Worm (Caenorhabditis elegans) whole organism, L3 larva: ENCODE measurements around the gene C13B4.1.

ENCODE experiments used
- aly-2 ChIP-seq: fragments of 150-350 bp; optimal IDR thresholded peaks from 2 replicates; lab custom pipeline; 2014; ENCODE audit warnings: missing biosample characterization, missing genetic modification characterization
- lin-39 ChIP-seq: fragments of 150-350 bp; optimal IDR thresholded peaks from 2 replicates; lab custom pipeline; 2018; ENCODE audit warnings: missing biosample characterization, missing genetic modification reagents, missing genetic modification characterization
- zag-1 ChIP-seq: fragments of 150-350 bp; optimal IDR thresholded peaks from 2 replicates; lab custom pipeline; 2014; ENCODE audit warnings: missing biosample characterization, missing genetic modification characterization

ce11 chrII:14507563-14507962, 28.1 kb upstream of the C13B4.1 start, which contains the start of the genes K10H10.7 and K10H10.10:
- TF ChIP-seq lin-39 (no peak), aly-2 (tag; lab: Kevin White, UChicago) (no peak), zag-1 (tag; lab: Kevin White, UChicago) (no peak)
